Fruit fly (Drosophila melanogaster): ENCODE measurements around the gene NP15.6.

NP15.6 gene

dm6 chr3R:18985114-18985785 lies 41.9 kb upstream of the NP15.6 start (continued):
- no peak for TF ChIP-seq Vsx1 (GFP tag; optimal IDR thresholded peaks at IDR 0.05)
- no peak for TF ChIP-seq dan (GFP tag; IDR thresholded peaks at IDR 0.05)
- no peak for TF ChIP-seq CG1647 (GFP tag; optimal IDR thresholded peaks at IDR 0.05)
- peak; percentile 38 for TF ChIP-seq CG6683 (GFP tag; optimal IDR thresholded peaks at IDR 0.05)
- no peak; the same call in 1 of the 2 replicates for TF ChIP-seq HLH3B (GFP tag; IDR thresholded peaks at IDR 0.05)
- peak; percentile 78 for TF ChIP-seq CG3281 (GFP tag; optimal IDR thresholded peaks at IDR 0.05)
- TF ChIP-seq CG17328 (GFP tag; IDR thresholded peaks at IDR 0.05) = no peak
- peak; percentile 11 for TF ChIP-seq Blimp-1 (GFP tag; optimal IDR thresholded peaks at IDR 0.05)
- TF ChIP-seq gce (GFP tag; IDR thresholded peaks at IDR 0.05) = no peak
- TF ChIP-seq ash1 (GFP tag; optimal IDR thresholded peaks at IDR 0.05) = no peak
- TF ChIP-seq CG4328 (GFP tag; optimal IDR thresholded peaks at IDR 0.05) = no peak
- TF ChIP-seq CG18599 (GFP tag; optimal IDR thresholded peaks at IDR 0.05) = peak; percentile 86
- TF ChIP-seq grn (GFP tag; optimal IDR thresholded peaks at IDR 0.05) = peak; percentile 71
- TF ChIP-seq Meics (GFP tag; optimal IDR thresholded peaks at IDR 0.05) = peak; percentile 76
- TF ChIP-seq CG6689 (GFP tag; IDR thresholded peaks at IDR 0.05) = 0 out of 2 replicates have a peak, but pooled peaks have one; percentile 7
- peak; percentile 18 for TF ChIP-seq CG12104 (GFP tag; optimal IDR thresholded peaks at IDR 0.05)
- TF ChIP-seq fd3F (GFP tag; optimal IDR thresholded peaks at IDR 0.05) = peak; percentile 5
- no peak for TF ChIP-seq Sin3A (optimal IDR thresholded peaks at IDR 0.05)
- no peak for TF ChIP-seq esg (GFP tag; conservative IDR thresholded peaks at IDR 0.05)
- TF ChIP-seq CG15696 (tag; optimal IDR thresholded peaks at IDR 0.05) = no peak
- TF ChIP-seq Max (GFP tag; optimal IDR thresholded peaks at IDR 0.05) = peak; percentile 24
- TF ChIP-seq Kr (GFP tag; optimal IDR thresholded peaks at IDR 0.05) = no peak
- no peak for TF ChIP-seq CG17612 (GFP tag; IDR thresholded peaks at IDR 0.05)
- no peak for TF ChIP-seq pfk (GFP tag; optimal IDR thresholded peaks at IDR 0.05)
- TF ChIP-seq CG11504 (tag; optimal IDR thresholded peaks at IDR 0.05) = peak; percentile 62
- peak; percentile 54 for TF ChIP-seq CG16815 (GFP tag; optimal IDR thresholded peaks at IDR 0.05)
- no peak for TF ChIP-seq CG31365 (tag; optimal IDR thresholded peaks at IDR 0.05)
- TF ChIP-seq Rfx (GFP tag; IDR thresholded peaks at IDR 0.05) = no peak
- TF ChIP-seq dpn (GFP tag; optimal IDR thresholded peaks at IDR 0.05) = peak in 1 of 2 experiments; percentile 15
- TF ChIP-seq Sry-β (GFP tag; optimal IDR thresholded peaks at IDR 0.05) = no peak
- peak; percentile 45 for TF ChIP-seq sd (tag; optimal IDR thresholded peaks at IDR 0.05)
- peak; percentile 8 for TF ChIP-seq CG2712 (tag; optimal IDR thresholded peaks at IDR 0.05)
- 0 out of 2 replicates have a peak, but pooled peaks have one; percentile 27 for TF ChIP-seq CG3847 (GFP tag; IDR thresholded peaks at IDR 0.05)
- peak; percentile 7 for TF ChIP-seq CG1602 (GFP tag; optimal IDR thresholded peaks at IDR 0.05)
- TF ChIP-seq row (GFP tag; IDR thresholded peaks at IDR 0.05) = peak; percentile 40; the same call in 1 of the 3 replicates
- TF ChIP-seq emc (GFP tag; optimal IDR thresholded peaks at IDR 0.05) = no peak
- TF ChIP-seq PHDP (tag; optimal IDR thresholded peaks at IDR 0.05) = peak; percentile 56
- TF ChIP-seq klu (GFP tag; IDR thresholded peaks at IDR 0.05) = peak; percentile 45; the same call in 1 of the 2 replicates
- TF ChIP-seq gem (tag; optimal IDR thresholded peaks at IDR 0.05) = peak; percentile 71
- peak; percentile 78 for TF ChIP-seq rib (GFP tag; IDR thresholded peaks at IDR 0.05)
- TF ChIP-seq Atf6 (GFP tag; IDR thresholded peaks at IDR 0.05) = 0 out of 2 replicates have a peak, but pooled peaks have one; percentile 28
- TF ChIP-seq HHEX (GFP tag; optimal IDR thresholded peaks at IDR 0.05) = peak; percentile 57
- TF ChIP-seq bbx (GFP tag; IDR thresholded peaks at IDR 0.05; ENCODE audit: partially characterized antibody) = no peak
- no peak for TF ChIP-seq ham (GFP tag; IDR thresholded peaks at IDR 0.05)
- peak; percentile 42 for TF ChIP-seq CG6765 (GFP tag; optimal IDR thresholded peaks at IDR 0.05)
- no peak for TF ChIP-seq Jarid2 (GFP tag; optimal IDR thresholded peaks at IDR 0.05)
- no peak for TF ChIP-seq CG14441 (GFP tag; IDR thresholded peaks at IDR 0.05)
- TF ChIP-seq CG16779 (GFP tag; IDR thresholded peaks at IDR 0.05) = no peak
- TF ChIP-seq CG15269 (tag; optimal IDR thresholded peaks at IDR 0.05) = peak; percentile 27
- no peak for TF ChIP-seq Oaz (GFP tag; IDR thresholded peaks at IDR 0.05)

Measured in whole organism, embryonic.